Fruit fly (Drosophila melanogaster): ENCODE measurements around the gene CG31661.

DNA sequence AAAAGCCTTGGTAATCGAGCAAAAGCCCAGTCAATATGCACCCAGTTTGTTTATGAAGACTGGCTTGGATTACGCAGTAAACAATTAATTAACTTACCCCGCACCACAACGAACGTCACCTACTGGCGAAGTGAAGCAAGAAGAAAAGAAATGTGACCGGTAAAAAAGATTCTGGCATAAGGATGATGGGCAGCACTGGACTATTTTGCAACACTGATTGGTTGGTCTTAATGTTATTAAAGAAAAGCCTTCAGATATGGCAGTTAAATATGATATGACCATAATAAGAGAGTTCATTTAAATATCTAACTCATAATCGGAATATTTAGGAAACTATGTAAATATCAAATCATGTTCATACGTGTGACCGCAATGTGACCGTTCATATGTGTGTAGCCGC is 3.3 kb downstream of the CG31661 start, which contains the start of gene CG18131:
- TF ChIP-seq CG8159 (tag; optimal IDR thresholded peaks at IDR 0.05), result no peak
- TF ChIP-seq CG15710 (tag; optimal IDR thresholded peaks at IDR 0.05), result no peak
- TF ChIP-seq gl (tag; optimal IDR thresholded peaks at IDR 0.05), result no peak
- TF ChIP-seq CG34367 (tag; optimal IDR thresholded peaks at IDR 0.05), result no peak
- TF ChIP-seq CG17806 (tag; optimal IDR thresholded peaks at IDR 0.05), result no peak
- TF ChIP-seq rn (GFP tag; IDR thresholded peaks at IDR 0.05), result no peak
- no peak for TF ChIP-seq CG9948 (tag; optimal IDR thresholded peaks at IDR 0.05)

All from whole organism, pupa.